Fruit fly (Drosophila melanogaster) whole organism, embryonic: ENCODE results near the gene deltaCOP.
A peak's percentile ranks its signal among the peaks of the same experiment; 100 is the strongest.

Experiments
- Atf3 ChIP-seq: fragments of 200-800 bp; sonication (Bioruptor generic); optimal IDR thresholded peaks from 3 replicates; lab custom pipeline; 2016; ENCODE audit warnings: missing biosample characterization, missing genetic modification characterization
- B-H2 ChIP-seq: fragments of 200-800 bp; sonication (Bioruptor generic); optimal IDR thresholded peaks from 2 replicates; lab custom pipeline; 2018; ENCODE audit warnings: missing biosample characterization, mild to moderate bottlenecking, missing genetic modification characterization
- CG13296 ChIP-seq: fragments of 200-800 bp; sonication (Bioruptor generic); optimal IDR thresholded peaks from 3 replicates; lab custom pipeline; 2018; ENCODE audit warnings: missing biosample characterization, mild to moderate bottlenecking, missing genetic modification characterization
- CG13775 ChIP-seq: fragments of 200-800 bp; sonication (Bioruptor generic); optimal IDR thresholded peaks from 3 replicates; lab custom pipeline; 2017; ENCODE audit warnings: missing biosample characterization, mild to moderate bottlenecking, missing genetic modification characterization
- CG16779 ChIP-seq: fragments of 200-800 bp; sonication (Bioruptor generic); IDR thresholded peaks from 2 replicates; pipeline ENCODE4 v1.3.6; 2022; ENCODE audit warnings: missing biosample characterization, missing genetic modification characterization
- CG17328 ChIP-seq: fragments of 200-800 bp; sonication (Bioruptor generic); IDR thresholded peaks from 2 replicates; pipeline ENCODE4 v1.3.6; 2022; ENCODE audit warnings: missing biosample characterization, missing genetic modification characterization
- CG1832 ChIP-seq: fragments of 200-800 bp; sonication (Bioruptor generic); optimal IDR thresholded peaks from 2 replicates; lab custom pipeline; 2017; ENCODE audit warnings: missing biosample characterization, mild to moderate bottlenecking, missing genetic modification characterization, inconsistent platforms
- CG18476 ChIP-seq: fragments of 200-800 bp; sonication (Bioruptor generic); optimal IDR thresholded peaks from 2 replicates; lab custom pipeline; 2016; ENCODE audit warnings: missing biosample characterization, mild to moderate bottlenecking, missing genetic modification characterization
- CG2116 ChIP-seq: fragments of 200-800 bp; sonication (Bioruptor generic); optimal IDR thresholded peaks from 3 replicates; lab custom pipeline; 2018; ENCODE audit warnings: missing biosample characterization, mild to moderate bottlenecking, missing genetic modification characterization
- CG2202 ChIP-seq: fragments of 200-800 bp; sonication (Bioruptor generic); optimal IDR thresholded peaks from 2 replicates; lab custom pipeline; 2018; ENCODE audit warnings: missing biosample characterization, mild to moderate bottlenecking, missing genetic modification characterization
- CG2678 ChIP-seq: fragments of 200-800 bp; sonication (Bioruptor generic); optimal IDR thresholded peaks from 3 replicates; lab custom pipeline; 2019; ENCODE audit warnings: missing biosample characterization, mild to moderate bottlenecking, missing genetic modification characterization, moderate library complexity
- CG2875 ChIP-seq: fragments of 200-800 bp; sonication (Bioruptor generic); optimal IDR thresholded peaks from 2 replicates; lab custom pipeline; 2017; ENCODE audit warnings: missing biosample characterization, mild to moderate bottlenecking, missing genetic modification characterization, missing genetic modification reagents
- CG30431 ChIP-seq: fragments of 200-800 bp; sonication (Bioruptor generic); optimal IDR thresholded peaks from 2 replicates; lab custom pipeline; 2017; ENCODE audit warnings: missing biosample characterization, missing genetic modification characterization
- CG34422 ChIP-seq: fragments of 200-800 bp; sonication (Bioruptor generic); IDR thresholded peaks from 3 replicates; pipeline ENCODE4 v1.3.6; 2022; ENCODE audit warnings: missing biosample characterization, missing genetic modification characterization
- CG3995 ChIP-seq: fragments of 200-800 bp; sonication (Bioruptor generic); optimal IDR thresholded peaks from 3 replicates; lab custom pipeline; 2016; ENCODE audit warnings: missing biosample characterization, missing genetic modification characterization
- CG4282 ChIP-seq: fragments of 200-800 bp; sonication (Bioruptor generic); optimal IDR thresholded peaks from 2 replicates; lab custom pipeline; 2016; ENCODE audit warnings: missing biosample characterization, missing genetic modification characterization
- CG4404 ChIP-seq: fragments of 200-800 bp; sonication (Bioruptor generic); IDR thresholded peaks from 2 replicates; pipeline ENCODE4 v1.3.6; 2022; ENCODE audit warnings: missing biosample characterization, missing genetic modification characterization
- CG4424 ChIP-seq: fragments of 200-800 bp; sonication (Bioruptor generic); optimal IDR thresholded peaks from 3 replicates; lab custom pipeline; 2016; ENCODE audit warnings: missing biosample characterization, missing genetic modification characterization
- CG7271 ChIP-seq: fragments of 200-800 bp; sonication (Bioruptor generic); optimal IDR thresholded peaks from 2 replicates; lab custom pipeline; 2018; ENCODE audit warnings: missing biosample characterization, mild to moderate bottlenecking, missing genetic modification characterization, moderate library complexity
- CG7372 ChIP-seq: fragments of 200-800 bp; sonication (Bioruptor generic); IDR thresholded peaks from 2 replicates; pipeline ENCODE4 v1.3.6; 2022; ENCODE audit warnings: missing biosample characterization, missing genetic modification characterization
- CG7839 ChIP-seq: fragments of 200-800 bp; sonication (Bioruptor generic); optimal IDR thresholded peaks from 3 replicates; lab custom pipeline; 2018; ENCODE audit warnings: missing biosample characterization, mild to moderate bottlenecking, missing genetic modification characterization, moderate library complexity
- CG7963 ChIP-seq: fragments of 200-800 bp; sonication (Bioruptor generic); IDR thresholded peaks from 3 replicates; pipeline ENCODE4 v1.3.6; 2022; ENCODE audit warnings: missing biosample characterization, missing genetic modification characterization; ENCODE audit not compliant: partially characterized antibody
- CG8089 ChIP-seq: fragments of 200-800 bp; sonication (Bioruptor generic); optimal IDR thresholded peaks from 3 replicates; lab custom pipeline; 2016; ENCODE audit warnings: missing biosample characterization, missing genetic modification characterization
- Dbx ChIP-seq: fragments of 200-800 bp; sonication (Bioruptor generic); IDR thresholded peaks from 3 replicates; pipeline ENCODE4 v1.3.6; 2022; ENCODE audit warnings: missing biosample characterization, missing genetic modification characterization
- Dip2 ChIP-seq: fragments of 200-800 bp; sonication (Bioruptor generic); IDR thresholded peaks from 2 replicates; pipeline ENCODE4 v1.3.6; 2022; ENCODE audit warnings: missing biosample characterization, missing genetic modification characterization
- Dref ChIP-seq: fragments of 200-800 bp; sonication (Bioruptor generic); IDR thresholded peaks from 2 replicates; pipeline ENCODE4 v1.3.6; 2022; ENCODE audit warnings: missing biosample characterization, missing genetic modification characterization
- ERR ChIP-seq: fragments of 200-800 bp; sonication (Bioruptor generic); optimal IDR thresholded peaks from 2 replicates; lab custom pipeline; 2016; ENCODE audit warnings: missing biosample characterization, missing genetic modification characterization
- HLH54F ChIP-seq: fragments of 200-800 bp; sonication (Bioruptor generic); optimal IDR thresholded peaks from 3 replicates; lab custom pipeline; 2016; ENCODE audit warnings: missing biosample characterization, missing genetic modification characterization
- HmgD ChIP-seq: fragments of 200-800 bp; sonication (Bioruptor generic); optimal IDR thresholded peaks from 3 replicates; lab custom pipeline; 2016; ENCODE audit warnings: missing biosample characterization, missing genetic modification characterization
- MBD-R2 ChIP-seq: fragments of 200-800 bp; sonication (Bioruptor generic); IDR thresholded peaks from 2 replicates; pipeline ENCODE4 v1.3.6; 2022; ENCODE audit warnings: missing biosample characterization, missing genetic modification characterization
- Meics ChIP-seq: fragments of 200-800 bp; sonication (Bioruptor generic); optimal IDR thresholded peaks from 2 replicates; lab custom pipeline; 2017; ENCODE audit warnings: missing biosample characterization, mild to moderate bottlenecking, missing genetic modification characterization
- NfI ChIP-seq: fragments of 200-800 bp; sonication (Bioruptor generic); optimal IDR thresholded peaks from 3 replicates; lab custom pipeline; 2018; ENCODE audit warnings: missing biosample characterization, mild to moderate bottlenecking, missing genetic modification characterization, moderate library complexity
- Oaz ChIP-seq: fragments of 200-800 bp; sonication (Bioruptor generic); IDR thresholded peaks from 2 replicates; pipeline ENCODE4 v1.3.6; 2022; ENCODE audit warnings: missing biosample characterization, missing genetic modification characterization
- Sin3A ChIP-seq: fragments of >200 bp; optimal IDR thresholded peaks from 2 replicates; lab custom pipeline; 2018
- Tbp ChIP-seq: fragments of >200 bp; optimal IDR thresholded peaks from 2 replicates; lab custom pipeline; 2018; ENCODE audit warnings: missing biosample characterization, missing genetic modification characterization
- danr ChIP-seq: fragments of 200-800 bp; sonication (Bioruptor generic); IDR thresholded peaks from 2 replicates; pipeline ENCODE4 v1.3.6; 2022; ENCODE audit warnings: missing biosample characterization, missing genetic modification characterization
- dimm ChIP-seq: fragments of 200-800 bp; sonication (Bioruptor generic); IDR thresholded peaks from 2 replicates; pipeline ENCODE4 v1.3.6; 2022; ENCODE audit warnings: missing biosample characterization, missing genetic modification characterization
- dpn ChIP-seq, 2 experiments: fragments of 200-800 bp; sonication (Bioruptor generic); optimal IDR thresholded peaks; 3 replicates each; lab custom pipeline; 2016; ENCODE audit warnings: missing biosample characterization in 2 of 2, missing genetic modification characterization in 2 of 2
- fru ChIP-seq: fragments of >200 bp; optimal IDR thresholded peaks from 2 replicates; lab custom pipeline; 2017
- her ChIP-seq: fragments of 200-800 bp; sonication (Bioruptor generic); optimal IDR thresholded peaks from 2 replicates; lab custom pipeline; 2016; ENCODE audit warnings: missing biosample characterization, missing genetic modification characterization
- hkb ChIP-seq, 2 experiments: fragments of 200-800 bp in 1 of 2; fragments of >200 bp in 1 of 2; sonication (Bioruptor generic) in 1 of 2; IDR thresholded peaks in 1 of 2; optimal IDR thresholded peaks in 1 of 2; 2 replicates each; pipeline versions ENCODE4 v1.3.6 to Lab custom; 2017 to 2022; ENCODE audit warnings: missing biosample characterization in 1 of 2, missing genetic modification characterization in 1 of 2
- hth ChIP-seq: fragments of >200 bp; optimal IDR thresholded peaks from 2 replicates; lab custom pipeline; 2017; ENCODE audit warnings: inconsistent platforms
- jing ChIP-seq: fragments of 200-800 bp; sonication (Bioruptor generic); optimal IDR thresholded peaks from 2 replicates; lab custom pipeline; 2018; ENCODE audit warnings: missing biosample characterization, mild to moderate bottlenecking, missing genetic modification characterization
- jumu ChIP-seq: fragments of 200-800 bp; sonication (Bioruptor generic); optimal IDR thresholded peaks from 3 replicates; lab custom pipeline; 2016; ENCODE audit warnings: missing biosample characterization, missing genetic modification characterization
- lab ChIP-seq: fragments of 200-800 bp; sonication (Bioruptor generic); optimal IDR thresholded peaks from 3 replicates; lab custom pipeline; 2017; ENCODE audit warnings: missing biosample characterization, missing genetic modification characterization, mild to moderate bottlenecking, moderate library complexity, missing genetic modification reagents
- lilli ChIP-seq: fragments of 200-800 bp; sonication (Bioruptor generic); optimal IDR thresholded peaks from 3 replicates; lab custom pipeline; 2016; ENCODE audit warnings: missing biosample characterization, missing genetic modification characterization
- mld ChIP-seq: fragments of 200-800 bp; sonication (Bioruptor generic); IDR thresholded peaks from 3 replicates; pipeline ENCODE4 v1.3.6; 2022; ENCODE audit warnings: missing biosample characterization, missing genetic modification characterization; ENCODE audit not compliant: partially characterized antibody
- run ChIP-seq: fragments of 200-800 bp; sonication (Bioruptor generic); optimal IDR thresholded peaks from 3 replicates; lab custom pipeline; 2018; ENCODE audit warnings: missing biosample characterization, mild to moderate bottlenecking, missing genetic modification characterization
- seq ChIP-seq: fragments of 200-800 bp; sonication (Bioruptor generic); IDR thresholded peaks from 2 replicates; pipeline ENCODE4 v1.3.6; 2022; ENCODE audit warnings: missing biosample characterization, missing genetic modification characterization
- so ChIP-seq: fragments of 200-800 bp; sonication (Bioruptor generic); IDR thresholded peaks from 3 replicates; pipeline ENCODE4 v1.3.6; 2022; ENCODE audit warnings: missing biosample characterization, missing genetic modification characterization
- wek ChIP-seq: fragments of 200-800 bp; sonication (Bioruptor generic); optimal IDR thresholded peaks from 3 replicates; lab custom pipeline; 2018; ENCODE audit warnings: missing biosample characterization, mild to moderate bottlenecking, missing genetic modification characterization, moderate library complexity

Gene deltaCOP

dm6 chrX:1877107-1877736, 15.6 kb upstream of the deltaCOP start, which contains the start of the genes CG14817 and CG14805 (continued):
- TF ChIP-seq hkb (optimal IDR thresholded peaks at IDR 0.05; lab: Kevin White, UChicago): no peak
- peak; percentile 59; the same call in 1 of the 2 replicates for TF ChIP-seq hkb (GFP tag; IDR thresholded peaks at IDR 0.05; lab: Robert Waterston, UW)
- no peak for TF ChIP-seq dimm
- peak; percentile 54 for TF ChIP-seq CG3995 (GFP tag; lab: Kevin White, UChicago)
- TF ChIP-seq CG7839 (tag; lab: Kevin White, UChicago): peak; percentile 66
- no peak for TF ChIP-seq Sin3A
- no peak for TF ChIP-seq CG18476 (GFP tag; lab: Kevin White, UChicago)
- TF ChIP-seq wek (GFP tag; lab: Kevin White, UChicago): peak; percentile 85
- TF ChIP-seq ERR (GFP tag; lab: Kevin White, UChicago): no peak
- no peak for TF ChIP-seq Atf3
- peak; percentile 86 for TF ChIP-seq NfI (GFP tag; lab: Kevin White, UChicago)
- peak; percentile 92 for TF ChIP-seq lab (GFP tag; lab: Kevin White, UChicago)
- peak; percentile 72 for TF ChIP-seq CG13775 (GFP tag; lab: Kevin White, UChicago)
- TF ChIP-seq CG7372: no peak
- peak; percentile 12 for TF ChIP-seq her (GFP tag; lab: Kevin White, UChicago)
- peak; percentile 11 to 26 for TF ChIP-seq dpn (GFP tag; optimal IDR thresholded peaks at IDR 0.05; lab: Kevin White, UChicago)
- 0 out of 3 replicates have a peak, but pooled peaks have one; percentile 29 for TF ChIP-seq so
- TF ChIP-seq CG4424 (GFP tag; lab: Kevin White, UChicago): no peak
- TF ChIP-seq jumu: no peak
- TF ChIP-seq jing: no peak
- TF ChIP-seq MBD-R2 (GFP tag; lab: Robert Waterston, UW): peak; percentile 75
- no peak for TF ChIP-seq CG8089 (GFP tag; lab: Kevin White, UChicago)
- TF ChIP-seq CG17328: peak; percentile 58
- TF ChIP-seq danr (GFP tag; lab: Robert Waterston, UW): no peak
- no peak for TF ChIP-seq HLH54F (GFP tag; lab: Kevin White, UChicago)
- no peak for TF ChIP-seq Dbx (GFP tag; lab: Robert Waterston, UW)
- TF ChIP-seq CG30431 (GFP tag; lab: Kevin White, UChicago): peak; percentile 22
- no peak for TF ChIP-seq Dip2
- no peak for TF ChIP-seq run
- TF ChIP-seq CG1832 (GFP tag; lab: Kevin White, UChicago): no peak
- TF ChIP-seq hth (lab: Kevin White, UChicago): no peak
- TF ChIP-seq mld (GFP tag; lab: Robert Waterston, UW): no peak
- no peak for TF ChIP-seq fru (lab: Kevin White, UChicago)
- no peak for TF ChIP-seq Oaz
- TF ChIP-seq CG2202 (tag; lab: Kevin White, UChicago): peak; percentile 65
- peak; percentile 50 for TF ChIP-seq CG2875
- TF ChIP-seq CG4282 (GFP tag; lab: Kevin White, UChicago): no peak
- TF ChIP-seq Dref (GFP tag; lab: Robert Waterston, UW): peak; percentile 78
- TF ChIP-seq Meics (GFP tag; lab: Kevin White, UChicago): peak; percentile 89
- peak; percentile 58; the same call in 1 of the 3 replicates for TF ChIP-seq CG34422 (GFP tag; lab: Robert Waterston, UW)
- no peak for TF ChIP-seq lilli
- no peak for TF ChIP-seq CG4404 (GFP tag; lab: Robert Waterston, UW)
- no peak for TF ChIP-seq CG7963 (GFP tag; lab: Robert Waterston, UW)
- peak; percentile 92 for TF ChIP-seq CG13296 (GFP tag; lab: Kevin White, UChicago)
- TF ChIP-seq seq (GFP tag; lab: Robert Waterston, UW): peak; percentile 58; the same call in 1 of the 2 replicates
- no peak for TF ChIP-seq HmgD (GFP tag; lab: Kevin White, UChicago)
- peak; percentile 91 for TF ChIP-seq CG2116 (GFP tag; lab: Kevin White, UChicago)
- TF ChIP-seq CG16779: no peak
- TF ChIP-seq B-H2: peak; percentile 91
- no peak for TF ChIP-seq Tbp (GFP tag; lab: Kevin White, UChicago)
- peak; percentile 94 for TF ChIP-seq CG7271
- no peak for TF ChIP-seq CG2678 (tag; lab: Kevin White, UChicago)
